Worm (Caenorhabditis elegans) whole organism, L4/young adult: ENCODE data around the gene hda-10.

Source experiments
- W03F9.2 ChIP-seq: fragments of 150-350 bp; optimal IDR thresholded peaks from 2 replicates; lab custom pipeline; 2014; ENCODE audit warnings: missing biosample characterization, missing genetic modification characterization
- dao-5 ChIP-seq: sonication (generic microtip); optimal IDR thresholded peaks from 2 replicates; lab custom pipeline; 2016; ENCODE audit warnings: missing genotype, missing genetic modification characterization, moderate library complexity, missing compliant biosample characterization
- him-1 ChIP-seq: sonication (generic microtip); optimal IDR thresholded peaks from 2 replicates; lab custom pipeline; 2016; ENCODE audit warnings: missing genotype, missing genetic modification reagents, missing genetic modification characterization, missing compliant biosample characterization

DNA sequence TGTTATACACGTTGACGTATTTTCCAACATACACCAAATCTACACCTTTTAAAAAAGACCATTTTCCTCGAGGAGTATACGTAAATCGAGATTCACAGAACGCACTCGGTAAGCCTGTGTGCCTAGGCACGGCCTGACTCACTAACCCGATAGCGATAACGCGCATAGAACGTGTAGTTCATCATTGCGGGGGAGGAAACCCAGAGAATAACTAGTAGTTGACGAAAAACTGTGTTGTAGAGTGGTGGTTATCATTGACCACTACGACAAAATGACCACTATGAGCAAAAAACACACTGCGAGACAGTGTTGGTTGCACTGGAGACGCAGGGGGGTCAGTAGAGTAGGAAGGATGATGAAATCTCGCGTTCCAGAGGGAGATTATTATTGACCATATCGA is 22.7 kb upstream of the hda-10 start:
- TF ChIP-seq dao-5 (no peak), him-1 (no peak), W03F9.2 (tag; lab: Kevin White, UChicago) (no peak)
